Fruit fly (Drosophila melanogaster) whole organism, embryonic: ENCODE data around the gene CG42766.

ENCODE experiments used
- Abd-B ChIP-seq: fragments of 200-800 bp; sonication (Bioruptor generic); optimal IDR thresholded peaks from 2 replicates; lab custom pipeline; 2018; ENCODE audit warnings: missing biosample characterization, mild to moderate bottlenecking, missing genetic modification characterization, moderate library complexity
- Aef1 ChIP-seq: fragments of 200-800 bp; sonication (Bioruptor generic); IDR thresholded peaks from 3 replicates; pipeline ENCODE4 v1.3.6; 2022; ENCODE audit warnings: missing biosample characterization, missing genetic modification characterization
- Atf-2 ChIP-seq: fragments of 200-800 bp; sonication (Bioruptor generic); optimal IDR thresholded peaks from 2 replicates; lab custom pipeline; 2016; ENCODE audit warnings: missing biosample characterization, missing genetic modification characterization
- CG14710 ChIP-seq: fragments of 200-800 bp; sonication (Bioruptor generic); optimal IDR thresholded peaks from 3 replicates; lab custom pipeline; 2019; ENCODE audit warnings: missing biosample characterization, mild to moderate bottlenecking, missing genetic modification characterization, moderate library complexity
- CG1603 ChIP-seq: fragments of 200-800 bp; sonication (Bioruptor generic); optimal IDR thresholded peaks from 2 replicates; lab custom pipeline; 2019; ENCODE audit warnings: missing biosample characterization, mild to moderate bottlenecking, missing genetic modification characterization, moderate library complexity
- CG16813 ChIP-seq: fragments of 200-800 bp; sonication (Bioruptor generic); IDR thresholded peaks from 3 replicates; pipeline ENCODE4 v1.3.6; 2022; ENCODE audit warnings: missing biosample characterization, missing genetic modification characterization; ENCODE audit not compliant: partially characterized antibody
- CG18599 ChIP-seq: fragments of 200-800 bp; sonication (Bioruptor generic); optimal IDR thresholded peaks from 3 replicates; lab custom pipeline; 2017; ENCODE audit warnings: missing biosample characterization, missing genetic modification characterization, mild to moderate bottlenecking, moderate library complexity, missing genetic modification reagents
- CG18764 ChIP-seq: fragments of 200-800 bp; sonication (Bioruptor generic); optimal IDR thresholded peaks from 3 replicates; lab custom pipeline; 2016; ENCODE audit warnings: missing biosample characterization, missing genetic modification characterization
- CG2712 ChIP-seq: fragments of 200-800 bp; optimal IDR thresholded peaks from 3 replicates; lab custom pipeline; 2019; ENCODE audit warnings: missing biosample characterization, mild to moderate bottlenecking, missing genetic modification characterization, moderate library complexity
- CG2889 ChIP-seq: fragments of 200-800 bp; sonication (Bioruptor generic); IDR thresholded peaks from 3 replicates; pipeline ENCODE4 v1.3.6; 2022; ENCODE audit warnings: missing biosample characterization, missing genetic modification characterization
- CG31365 ChIP-seq: fragments of 200-800 bp; sonication (Bioruptor generic); optimal IDR thresholded peaks from 2 replicates; lab custom pipeline; 2018; ENCODE audit warnings: missing biosample characterization, mild to moderate bottlenecking, missing genetic modification characterization
- CG34224 ChIP-seq: fragments of 200-800 bp; sonication (Bioruptor generic); IDR thresholded peaks from 3 replicates; pipeline ENCODE4 v1.3.6; 2022; ENCODE audit warnings: missing biosample characterization, missing genetic modification characterization; ENCODE audit not compliant: partially characterized antibody
- CG6854 ChIP-seq: fragments of 200-800 bp; sonication (Bioruptor generic); optimal IDR thresholded peaks from 3 replicates; lab custom pipeline; 2017; ENCODE audit warnings: missing biosample characterization, mild to moderate bottlenecking, missing genetic modification characterization
- CG7556 ChIP-seq: fragments of 200-800 bp; sonication (Bioruptor generic); optimal IDR thresholded peaks from 2 replicates; lab custom pipeline; 2017; ENCODE audit warnings: missing biosample characterization, mild to moderate bottlenecking, missing genetic modification characterization
- CG7963 ChIP-seq: fragments of 200-800 bp; sonication (Bioruptor generic); IDR thresholded peaks from 3 replicates; pipeline ENCODE4 v1.3.6; 2022; ENCODE audit warnings: missing biosample characterization, missing genetic modification characterization; ENCODE audit not compliant: partially characterized antibody
- CG8924 ChIP-seq: fragments of 200-800 bp; optimal IDR thresholded peaks from 3 replicates; lab custom pipeline; 2019; ENCODE audit warnings: missing biosample characterization, mild to moderate bottlenecking, missing genetic modification characterization, moderate library complexity
- CG9727 ChIP-seq: fragments of 200-800 bp; sonication (Bioruptor generic); optimal IDR thresholded peaks from 3 replicates; lab custom pipeline; 2017; ENCODE audit warnings: missing biosample characterization, mild to moderate bottlenecking, missing genetic modification characterization
- CrebB ChIP-seq: fragments of 200-800 bp; sonication (Bioruptor generic); optimal IDR thresholded peaks from 3 replicates; lab custom pipeline; 2018; ENCODE audit warnings: missing biosample characterization, mild to moderate bottlenecking, missing genetic modification characterization
- D19A ChIP-seq: fragments of 200-800 bp; optimal IDR thresholded peaks from 3 replicates; lab custom pipeline; 2019; ENCODE audit warnings: missing biosample characterization, mild to moderate bottlenecking, missing genetic modification characterization, moderate library complexity
- Dad ChIP-seq: fragments of 200-800 bp; sonication (Bioruptor generic); optimal IDR thresholded peaks from 3 replicates; lab custom pipeline; 2016; ENCODE audit warnings: missing biosample characterization, missing genetic modification characterization
- Deaf1 ChIP-seq: fragments of 200-800 bp; optimal IDR thresholded peaks from 3 replicates; lab custom pipeline; 2019; ENCODE audit warnings: missing biosample characterization, mild to moderate bottlenecking, missing genetic modification characterization, moderate library complexity
- Dref ChIP-seq: fragments of 200-800 bp; sonication (Bioruptor generic); IDR thresholded peaks from 2 replicates; pipeline ENCODE4 v1.3.6; 2022; ENCODE audit warnings: missing biosample characterization, missing genetic modification characterization
- Elba2 ChIP-seq: fragments of 200-800 bp; sonication (Bioruptor generic); optimal IDR thresholded peaks from 3 replicates; lab custom pipeline; 2016; ENCODE audit warnings: missing biosample characterization, missing genetic modification characterization
- HLH4C ChIP-seq: fragments of 200-800 bp; sonication (Bioruptor generic); IDR thresholded peaks from 3 replicates; pipeline ENCODE4 v1.3.6; 2022; ENCODE audit warnings: missing biosample characterization, missing genetic modification characterization; ENCODE audit not compliant: partially characterized antibody
- MTF-1 ChIP-seq: fragments of 200-800 bp; sonication (Bioruptor generic); optimal IDR thresholded peaks from 2 replicates; lab custom pipeline; 2018; ENCODE audit warnings: missing biosample characterization, mild to moderate bottlenecking, missing genetic modification characterization, borderline replicate concordance
- Mrtf ChIP-seq: fragments of 200-800 bp; sonication (Bioruptor generic); IDR thresholded peaks from 3 replicates; pipeline ENCODE4 v1.3.6; 2022; ENCODE audit warnings: missing biosample characterization, missing genetic modification characterization
- Optix ChIP-seq: fragments of 200-800 bp; sonication (Bioruptor generic); IDR thresholded peaks from 3 replicates; pipeline ENCODE4 v1.3.6; 2022; ENCODE audit warnings: missing biosample characterization, missing genetic modification characterization
- Scr ChIP-seq: fragments of 200-800 bp; sonication (Bioruptor generic); IDR thresholded peaks from 2 replicates; pipeline ENCODE4 v1.3.6; 2022; ENCODE audit warnings: missing biosample characterization, missing genetic modification characterization; ENCODE audit not compliant: partially characterized antibody
- Ssrp ChIP-seq: fragments of 200-800 bp; sonication (Bioruptor generic); optimal IDR thresholded peaks from 2 replicates; lab custom pipeline; 2018; ENCODE audit warnings: missing biosample characterization, mild to moderate bottlenecking, missing genetic modification characterization, moderate library complexity
- ato ChIP-seq: fragments of 200-800 bp; sonication (Bioruptor generic); IDR thresholded peaks from 2 replicates; pipeline ENCODE4 v1.3.6; 2022; ENCODE audit warnings: missing biosample characterization, missing genetic modification characterization; ENCODE audit not compliant: partially characterized antibody
- dmrt99B ChIP-seq: fragments of 200-800 bp; sonication (Bioruptor generic); optimal IDR thresholded peaks from 2 replicates; lab custom pipeline; 2018; ENCODE audit warnings: missing biosample characterization, mild to moderate bottlenecking, missing genetic modification characterization, moderate library complexity
- fru ChIP-seq: fragments of >200 bp; optimal IDR thresholded peaks from 2 replicates; lab custom pipeline; 2017
- ftz-f1 ChIP-seq: fragments of 200-800 bp; sonication (Bioruptor generic); optimal IDR thresholded peaks from 2 replicates; lab custom pipeline; 2016; ENCODE audit warnings: missing biosample characterization, missing genetic modification characterization
- hb ChIP-seq: fragments of 200-800 bp; sonication (Bioruptor generic); IDR thresholded peaks from 3 replicates; pipeline ENCODE4 v1.3.6; 2022; ENCODE audit warnings: missing biosample characterization, missing genetic modification characterization; ENCODE audit not compliant: partially characterized antibody
- hbn ChIP-seq: fragments of 200-800 bp; sonication (Bioruptor generic); IDR thresholded peaks from 2 replicates; pipeline ENCODE4 v1.3.6; 2022; ENCODE audit warnings: missing biosample characterization, missing genetic modification characterization; ENCODE audit not compliant: partially characterized antibody
- ind ChIP-seq: fragments of 200-800 bp; sonication (Bioruptor generic); optimal IDR thresholded peaks from 3 replicates; lab custom pipeline; 2016; ENCODE audit warnings: missing biosample characterization, missing genetic modification characterization
- jing ChIP-seq: fragments of 200-800 bp; sonication (Bioruptor generic); optimal IDR thresholded peaks from 2 replicates; lab custom pipeline; 2018; ENCODE audit warnings: missing biosample characterization, mild to moderate bottlenecking, missing genetic modification characterization
- kni ChIP-seq: fragments of 200-800 bp; sonication (Bioruptor generic); optimal IDR thresholded peaks from 3 replicates; lab custom pipeline; 2017; ENCODE audit warnings: mild to moderate bottlenecking, missing biosample characterization, missing genetic modification reagents, missing genetic modification characterization
- mam ChIP-seq: fragments of 200-800 bp; sonication (Bioruptor generic); optimal IDR thresholded peaks from 3 replicates; lab custom pipeline; 2016; ENCODE audit warnings: missing biosample characterization, missing genetic modification characterization
- nau ChIP-seq: fragments of 200-800 bp; sonication (Bioruptor generic); optimal IDR thresholded peaks from 3 replicates; lab custom pipeline; 2017; ENCODE audit warnings: missing biosample characterization, mild to moderate bottlenecking, missing genetic modification characterization, missing genetic modification reagents
- nom ChIP-seq: fragments of 200-800 bp; sonication (Bioruptor generic); optimal IDR thresholded peaks from 2 replicates; lab custom pipeline; 2017; ENCODE audit warnings: missing biosample characterization, missing genetic modification characterization, mild to moderate bottlenecking, moderate library complexity, missing genetic modification reagents
- pzg ChIP-seq: fragments of 200-800 bp; sonication (Bioruptor generic); optimal IDR thresholded peaks from 3 replicates; lab custom pipeline; 2018; ENCODE audit warnings: missing biosample characterization, mild to moderate bottlenecking, missing genetic modification characterization, moderate library complexity
- sc ChIP-seq, 3 experiments: fragments of >200 bp in 2 of 3; fragments of 200-800 bp in 1 of 3; sonication (Bioruptor generic) in 1 of 3; optimal IDR thresholded peaks; 2 replicates in 2 of 3; 3 replicates in 1 of 3; lab custom pipeline; 2017; ENCODE audit warnings: mild to moderate bottlenecking in 1 of 3, missing biosample characterization in 1 of 3, missing genetic modification characterization in 1 of 3, missing genetic modification reagents in 1 of 3
- sens ChIP-seq: fragments of 200-800 bp; sonication (Bioruptor generic); peaks from one replicate; lab custom pipeline; 2016; ENCODE audit warnings: missing biosample characterization, missing genetic modification characterization
- ssp ChIP-seq: fragments of 200-800 bp; sonication (Bioruptor generic); IDR thresholded peaks from 2 replicates; pipeline ENCODE4 v1.3.6; 2022; ENCODE audit warnings: missing biosample characterization, missing genetic modification characterization
- vvl ChIP-seq: fragments of 200-800 bp; sonication (Bioruptor generic); IDR thresholded peaks from 2 replicates; pipeline ENCODE4 v1.3.6; 2022; ENCODE audit warnings: missing biosample characterization, missing genetic modification characterization

CG42766 gene

dm6 chrX:15989631-15990030 lies 13.0 kb downstream of the CG42766 start:
- TF ChIP-seq CG31365 (no peak), Elba2 (GFP tag; lab: Kevin White, UChicago) (peak; percentile 37)

DNA sequence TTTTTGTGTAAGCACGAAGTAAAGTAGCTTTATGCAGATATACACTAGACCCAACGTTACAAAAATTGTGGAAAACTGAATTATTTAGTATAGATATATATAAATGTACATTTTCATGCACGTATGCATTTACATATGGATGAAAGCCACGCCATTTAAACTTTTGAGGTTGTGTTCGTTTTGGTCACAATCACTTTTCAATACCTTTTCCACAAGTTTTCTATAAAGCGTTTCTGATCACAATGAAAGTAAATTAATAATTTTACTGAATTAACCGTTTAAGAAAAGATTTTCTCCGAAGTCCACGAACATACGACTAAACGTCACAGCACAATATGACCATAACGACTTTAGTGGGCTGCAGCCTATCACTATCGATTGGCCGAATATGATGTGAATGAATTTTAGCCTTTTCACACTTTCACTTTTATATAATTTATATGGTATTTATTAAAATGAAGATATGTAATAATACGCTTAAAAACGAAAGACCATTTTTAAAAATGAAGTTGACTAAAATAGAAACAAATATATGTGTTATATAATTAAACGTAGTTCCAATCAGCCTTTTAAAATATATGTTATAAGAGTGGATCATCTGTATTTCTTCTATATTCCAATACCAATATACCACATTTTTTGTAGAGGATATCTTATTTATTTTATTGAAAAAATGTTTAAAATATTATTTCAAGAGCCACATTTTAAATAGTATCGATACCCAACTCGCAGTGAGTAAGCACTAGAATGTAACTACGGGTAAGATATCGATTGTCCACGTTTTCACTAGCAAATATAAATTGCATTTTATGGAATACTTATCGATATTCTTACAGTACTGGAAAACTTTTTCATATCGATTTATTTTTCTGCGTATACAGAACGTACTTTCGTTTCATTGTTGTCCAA lies 15.2 kb downstream of the CG42766 start, which contains the start of the genes CG46312, eIF5 and exd:
TSS of gene CG46312 (minus strand) at position 357 of the 909 bp plus-strand sequence.
TSS of gene eIF5 (minus strand) at position 357 of the 909 bp plus-strand sequence.
TSS of gene exd (plus strand) at position 851 of the 909 bp plus-strand sequence.
- no peak for TF ChIP-seq Mrtf (GFP tag; lab: Robert Waterston, UW)
- TF ChIP-seq CG2712 (tag; lab: Kevin White, UChicago), result peak; percentile 38
- TF ChIP-seq nau (GFP tag; lab: Kevin White, UChicago), result no peak
- TF ChIP-seq MTF-1 (GFP tag; lab: Kevin White, UChicago), result no peak
- no peak for TF ChIP-seq Dad (GFP tag; lab: Kevin White, UChicago)
- peak; percentile 76 for TF ChIP-seq CG34224 (GFP tag; lab: Robert Waterston, UW)
- TF ChIP-seq Aef1, result no peak
- peak; percentile 23 for TF ChIP-seq CG1603 (tag; lab: Kevin White, UChicago)
- peak; percentile 8 for TF ChIP-seq D19A (tag; lab: Kevin White, UChicago)
- TF ChIP-seq fru, result no peak
- TF ChIP-seq CrebB (tag; lab: Kevin White, UChicago), result no peak
- TF ChIP-seq pzg, result peak; percentile 31
- TF ChIP-seq CG7963 (GFP tag; lab: Robert Waterston, UW), result peak; percentile 83
- TF ChIP-seq hb (GFP tag; lab: Robert Waterston, UW), result peak; percentile 79
- peak; percentile 82 for TF ChIP-seq sens (GFP tag; lab: Kevin White, UChicago)
- TF ChIP-seq ssp, result peak; percentile 83
- no peak for TF ChIP-seq CG18599
- TF ChIP-seq CG8924 (tag; lab: Kevin White, UChicago), result peak; percentile 14
- TF ChIP-seq sc (optimal IDR thresholded peaks at IDR 0.05; lab: Kevin White, UChicago), result no peak
- no peak for TF ChIP-seq sc (GFP tag; optimal IDR thresholded peaks at IDR 0.05; lab: Kevin White, UChicago)
- peak; percentile 75 for TF ChIP-seq Scr (GFP tag; lab: Robert Waterston, UW)
- TF ChIP-seq Deaf1 (tag; lab: Kevin White, UChicago), result no peak
- peak; percentile 61 for TF ChIP-seq hbn (GFP tag; lab: Robert Waterston, UW)
- peak; percentile 63 for TF ChIP-seq ato (GFP tag; lab: Robert Waterston, UW)
- TF ChIP-seq CG16813 (GFP tag; lab: Robert Waterston, UW), result peak; percentile 78
- TF ChIP-seq Ssrp (tag; lab: Kevin White, UChicago), result peak; percentile 13
- no peak for TF ChIP-seq CG18764 (GFP tag; lab: Kevin White, UChicago)
- no peak for TF ChIP-seq CG2889
- peak; percentile 11 for TF ChIP-seq CG7556 (GFP tag; lab: Kevin White, UChicago)
- TF ChIP-seq Atf-2 (GFP tag; lab: Kevin White, UChicago), result no peak
- TF ChIP-seq Dref (GFP tag; lab: Robert Waterston, UW), result peak; percentile 82
- peak; percentile 15 for TF ChIP-seq nom
- TF ChIP-seq Optix (GFP tag; lab: Robert Waterston, UW), result no peak
- no peak for TF ChIP-seq Abd-B (GFP tag; lab: Kevin White, UChicago)
- peak; percentile 37; the same call in 1 of the 2 replicates for TF ChIP-seq vvl
- TF ChIP-seq CG9727 (GFP tag; lab: Kevin White, UChicago), result peak; percentile 20
- TF ChIP-seq dmrt99B (tag; lab: Kevin White, UChicago), result no peak
- TF ChIP-seq jing, result no peak
- TF ChIP-seq kni, result no peak
- TF ChIP-seq mam, result no peak
- peak; percentile 86 for TF ChIP-seq HLH4C
- no peak for TF ChIP-seq ftz-f1
- TF ChIP-seq CG6854 (GFP tag; lab: Kevin White, UChicago), result no peak
- peak; percentile 97 for TF ChIP-seq CG14710
- TF ChIP-seq ind (GFP tag; lab: Kevin White, UChicago), result no peak
